Worm (Caenorhabditis elegans) whole organism, L4 larva: ENCODE results near the gene R07A4.3.
A peak's percentile ranks its signal among the peaks of the same experiment; 100 is the strongest.

Experiments used
- D1046.2 ChIP-seq: fragments of 200-800 bp; sonication (Bioruptor generic); IDR thresholded peaks from 2 replicates; pipeline ENCODE4 v1.3.6; 2022; ENCODE audit warnings: missing genetic modification characterization, missing compliant biosample characterization
- F26F4.8 ChIP-seq: fragments of 200-800 bp; sonication (Bioruptor generic); conservative IDR thresholded peaks from 2 replicates; pipeline ENCODE4 v1.3.6; 2022; ENCODE audit warnings: missing genetic modification characterization, missing compliant biosample characterization
- F49E8.2 ChIP-seq: sonication (generic microtip); optimal IDR thresholded peaks from 2 replicates; lab custom pipeline; 2016; ENCODE audit warnings: missing compliant biosample characterization, mild to moderate bottlenecking, missing genetic modification characterization, borderline replicate concordance
- R02D3.7 ChIP-seq: fragments of 150-350 bp; sonication (generic microtip); optimal IDR thresholded peaks from 3 replicates; lab custom pipeline; 2014; ENCODE audit warnings: missing biosample characterization, missing genetic modification characterization
- T20F7.1 ChIP-seq: fragments of 200-800 bp; sonication (Bioruptor generic); optimal IDR thresholded peaks from 2 replicates; lab custom pipeline; 2018; ENCODE audit warnings: mild to moderate bottlenecking, missing genetic modification characterization, missing compliant biosample characterization
- ZK337.2 ChIP-seq: fragments of 200-800 bp; sonication (Bioruptor generic); IDR thresholded peaks from 2 replicates; pipeline ENCODE4 v1.3.6; 2022; ENCODE audit warnings: missing genetic modification reagents, missing genetic modification characterization, missing compliant biosample characterization
- aha-1 ChIP-seq: fragments of 150-350 bp; peaks from one replicate; lab custom pipeline; 2014; ENCODE audit warnings: missing biosample characterization, missing genetic modification characterization
- aly-2 ChIP-seq: sonication (generic microtip); optimal IDR thresholded peaks from 2 replicates; lab custom pipeline; 2018; ENCODE audit warnings: missing biosample characterization, missing genetic modification characterization
- ama-1 ChIP-seq: fragments of 150-350 bp; optimal IDR thresholded peaks from 2 replicates; lab custom pipeline; 2014; ENCODE audit warnings: inconsistent platforms, mixed read lengths
- ceh-28 ChIP-seq: fragments of 150-350 bp; optimal IDR thresholded peaks from 2 replicates; lab custom pipeline; 2014; ENCODE audit warnings: missing biosample characterization, missing genetic modification reagents, missing genetic modification characterization
- ceh-32 ChIP-seq: sonication (generic microtip); optimal IDR thresholded peaks from 2 replicates; lab custom pipeline; 2016; ENCODE audit warnings: mild to moderate bottlenecking, missing genetic modification characterization, missing compliant biosample characterization; ENCODE audit not compliant: poor library complexity
- ceh-44 ChIP-seq: fragments of 200-800 bp; sonication (Bioruptor generic); IDR thresholded peaks from 2 replicates; pipeline ENCODE4 v1.3.6; 2022; ENCODE audit warnings: missing genetic modification reagents, missing genetic modification characterization, missing compliant biosample characterization
- ceh-62 ChIP-seq: sonication (generic microtip); optimal IDR thresholded peaks from 2 replicates; lab custom pipeline; 2017; ENCODE audit warnings: missing biosample characterization, missing genetic modification characterization
- ces-1 ChIP-seq: fragments of 150-350 bp; sonication (generic microtip); optimal IDR thresholded peaks from 4 replicates; lab custom pipeline; 2014; ENCODE audit warnings: missing biosample characterization, missing genetic modification reagents, missing genetic modification characterization
- ctbp-1 ChIP-seq: fragments of 200-800 bp; sonication (Bioruptor generic); IDR thresholded peaks from 2 replicates; pipeline ENCODE4 v1.3.6; 2022; ENCODE audit warnings: missing genetic modification reagents, missing genetic modification characterization, missing compliant biosample characterization
- daf-16 ChIP-seq, 3 experiments: sonication (generic microtip); optimal IDR thresholded peaks; 2 replicates each; lab custom pipeline; 2016 to 2017; ENCODE audit warnings: missing genetic modification characterization in 3 of 3, missing genetic modification reagents in 3 of 3, mild to moderate bottlenecking in 2 of 3, missing compliant biosample characterization in 2 of 3, missing biosample characterization in 1 of 3, moderate library complexity in 1 of 3
- daf-19 ChIP-seq: fragments of 200-800 bp; sonication (Bioruptor generic); conservative IDR thresholded peaks from 2 replicates; pipeline ENCODE4 v1.3.6; 2022; ENCODE audit warnings: missing genetic modification characterization, missing compliant biosample characterization
- daf-8 ChIP-seq: fragments of 200-800 bp; sonication (Bioruptor generic); IDR thresholded peaks from 2 replicates; pipeline ENCODE4 v1.3.6; 2022; ENCODE audit warnings: missing genetic modification characterization, missing compliant biosample characterization
- dmd-6 ChIP-seq: fragments of 200-800 bp; sonication (Bioruptor generic); IDR thresholded peaks from 2 replicates; pipeline ENCODE4 v1.3.6; 2022; ENCODE audit warnings: missing genetic modification reagents, missing genetic modification characterization, missing compliant biosample characterization
- dmd-9 ChIP-seq: fragments of 200-800 bp; sonication (Bioruptor generic); IDR thresholded peaks from 2 replicates; pipeline ENCODE4 v1.3.6; 2022; ENCODE audit warnings: missing genetic modification reagents, missing genetic modification characterization, missing compliant biosample characterization
- dpl-1 ChIP-seq: fragments of 150-350 bp; optimal IDR thresholded peaks from 2 replicates; lab custom pipeline; 2014; ENCODE audit warnings: missing biosample characterization, missing genetic modification reagents, missing genetic modification characterization
- egl-27 ChIP-seq: sonication (generic microtip); optimal IDR thresholded peaks from 3 replicates; lab custom pipeline; 2017; ENCODE audit warnings: missing biosample characterization, missing genetic modification reagents, missing genetic modification characterization
- hif-1 ChIP-seq, 2 experiments: sonication (generic microtip); optimal IDR thresholded peaks; 2 replicates each; lab custom pipeline; 2016 to 2017; ENCODE audit warnings: missing compliant biosample characterization in 2 of 2, missing genetic modification characterization in 2 of 2, missing genetic modification reagents in 2 of 2, missing genotype in 2 of 2, mild to moderate bottlenecking in 1 of 2
- hlh-11 ChIP-seq: fragments of 200-800 bp; sonication (Bioruptor generic); optimal IDR thresholded peaks from 2 replicates; lab custom pipeline; 2018; ENCODE audit warnings: mild to moderate bottlenecking, missing genetic modification characterization, missing compliant biosample characterization
- hlh-30 ChIP-seq: sonication (generic microtip); optimal IDR thresholded peaks from 2 replicates; lab custom pipeline; 2017; ENCODE audit warnings: antibody characterized with exemption, mild to moderate bottlenecking, missing genetic modification characterization, missing compliant biosample characterization; ENCODE audit not compliant: insufficient read depth
- hmg-1.1 ChIP-seq: fragments of 200-800 bp; sonication (Bioruptor generic); IDR thresholded peaks from 2 replicates; pipeline ENCODE4 v1.3.6; 2022; ENCODE audit warnings: missing genetic modification reagents, missing genetic modification characterization, missing compliant biosample characterization
- lin-38 ChIP-seq: fragments of 200-800 bp; sonication (Bioruptor generic); IDR thresholded peaks from 2 replicates; pipeline ENCODE4 v1.3.6; 2022; ENCODE audit warnings: missing genetic modification reagents, missing genetic modification characterization, missing compliant biosample characterization
- madf-9 ChIP-seq: fragments of 200-800 bp; sonication (Bioruptor generic); conservative IDR thresholded peaks from 2 replicates; pipeline ENCODE4 v1.3.6; 2022; ENCODE audit warnings: missing genetic modification reagents, missing genetic modification characterization, missing compliant biosample characterization
- mdl-1 ChIP-seq, 2 experiments: fragments of 150-350 bp in 1 of 2; sonication (generic microtip) in 1 of 2; optimal IDR thresholded peaks; 2 replicates each; lab custom pipeline; 2014 to 2017; ENCODE audit warnings: missing biosample characterization in 2 of 2, missing genetic modification characterization in 2 of 2
- mdt-29 ChIP-seq: fragments of 200-800 bp; sonication (Bioruptor generic); IDR thresholded peaks from 2 replicates; pipeline ENCODE4 v1.3.6; 2022; ENCODE audit warnings: missing genetic modification reagents, missing genetic modification characterization, missing compliant biosample characterization
- mes-2 ChIP-seq: sonication (generic microtip); optimal IDR thresholded peaks from 2 replicates; lab custom pipeline; 2016; ENCODE audit warnings: missing genotype, mild to moderate bottlenecking, missing genetic modification characterization, missing compliant biosample characterization; ENCODE audit not compliant: poor library complexity, severe bottlenecking
- mxl-2 ChIP-seq: fragments of 200-800 bp; sonication (Bioruptor generic); conservative IDR thresholded peaks from 2 replicates; pipeline ENCODE4 v1.3.6; 2022; ENCODE audit warnings: missing genetic modification reagents, missing genetic modification characterization, missing compliant biosample characterization
- mxl-3 ChIP-seq: fragments of 200-800 bp; sonication (Bioruptor generic); optimal IDR thresholded peaks from 2 replicates; lab custom pipeline; 2018; ENCODE audit warnings: mild to moderate bottlenecking, missing genetic modification characterization, missing compliant biosample characterization
- nhr-102 ChIP-seq: sonication (generic microtip); optimal IDR thresholded peaks from 2 replicates; lab custom pipeline; 2016; ENCODE audit warnings: mild to moderate bottlenecking, missing genetic modification characterization, moderate library complexity, missing compliant biosample characterization
- nhr-42 ChIP-seq: fragments of 200-800 bp; sonication (Bioruptor generic); IDR thresholded peaks from 2 replicates; pipeline ENCODE4 v1.3.6; 2022; ENCODE audit warnings: missing genetic modification characterization, missing compliant biosample characterization
- nhr-77 ChIP-seq: fragments of 150-350 bp; optimal IDR thresholded peaks from 2 replicates; lab custom pipeline; 2014; ENCODE audit warnings: missing biosample characterization, missing genetic modification characterization
- pha-4 ChIP-seq, 2 experiments: fragments of 150-350 bp in 1 of 2; fragments of 200-800 bp in 1 of 2; sonication (Bioruptor generic) in 1 of 2; IDR thresholded peaks in 1 of 2; optimal IDR thresholded peaks in 1 of 2; 2 replicates each; pipeline versions ENCODE4 v1.3.6 to Lab custom; 2014 to 2022; ENCODE audit warnings: missing genetic modification characterization in 2 of 2, missing genetic modification reagents in 2 of 2, missing biosample characterization in 1 of 2, missing compliant biosample characterization in 1 of 2
- php-3 ChIP-seq: fragments of 200-800 bp; sonication (Bioruptor generic); IDR thresholded peaks from 2 replicates; pipeline ENCODE4 v1.3.6; 2022; ENCODE audit warnings: missing genetic modification reagents, missing genetic modification characterization, missing compliant biosample characterization
- snpc-1.2 ChIP-seq: fragments of 200-800 bp; sonication (Bioruptor generic); IDR thresholded peaks from 2 replicates; pipeline ENCODE4 v1.3.6; 2022; ENCODE audit warnings: missing genetic modification reagents, missing genetic modification characterization, missing compliant biosample characterization
- snpc-4 ChIP-seq: fragments of 150-350 bp; optimal IDR thresholded peaks from 2 replicates; lab custom pipeline; 2014; ENCODE audit warnings: missing biosample characterization, missing genetic modification characterization
- spr-1 ChIP-seq: sonication (generic microtip); optimal IDR thresholded peaks from 2 replicates; lab custom pipeline; 2016; ENCODE audit warnings: mild to moderate bottlenecking, missing genetic modification characterization, missing compliant biosample characterization
- spr-3 ChIP-seq: fragments of 200-800 bp; sonication (Bioruptor generic); optimal IDR thresholded peaks from 2 replicates; lab custom pipeline; 2018; ENCODE audit warnings: mild to moderate bottlenecking, missing genetic modification characterization, missing compliant biosample characterization
- tag-97 ChIP-seq: fragments of 200-800 bp; sonication (Bioruptor generic); IDR thresholded peaks from 2 replicates; pipeline ENCODE4 v1.3.6; 2022; ENCODE audit warnings: missing genetic modification characterization, missing compliant biosample characterization
- unc-130 ChIP-seq: sonication (generic microtip); optimal IDR thresholded peaks from 2 replicates; lab custom pipeline; 2016; ENCODE audit warnings: missing genetic modification reagents, missing genetic modification characterization, missing compliant biosample characterization
- vab-7 ChIP-seq: fragments of 200-800 bp; sonication (Bioruptor generic); IDR thresholded peaks from 2 replicates; pipeline ENCODE4 v1.3.6; 2022; ENCODE audit warnings: missing genetic modification reagents, missing genetic modification characterization, missing compliant biosample characterization
- zag-1 ChIP-seq: fragments of 150-350 bp; optimal IDR thresholded peaks from 2 replicates; lab custom pipeline; 2014; ENCODE audit warnings: missing biosample characterization, missing genetic modification characterization
- zfp-3 ChIP-seq: fragments of 200-800 bp; sonication (Bioruptor generic); conservative IDR thresholded peaks from 2 replicates; pipeline ENCODE4 v1.3.6; 2022; ENCODE audit warnings: missing genetic modification reagents, missing genetic modification characterization, missing compliant biosample characterization
- ztf-11 ChIP-seq: fragments of 150-350 bp; optimal IDR thresholded peaks from 2 replicates; lab custom pipeline; 2014; ENCODE audit warnings: missing biosample characterization, missing genetic modification characterization

R07A4.3 gene

ce11 chrX:10766966-10767644, 13.6 kb downstream of the R07A4.3 start:
- TF ChIP-seq daf-16 (GFP tag; optimal IDR thresholded peaks at IDR 0.05; lab: Kevin White, UChicago) (no peak), daf-16 (tag; optimal IDR thresholded peaks at IDR 0.05; lab: Kevin White, UChicago) (no peak), mdl-1 (tag; optimal IDR thresholded peaks at IDR 0.05; lab: Kevin White, UChicago) (peak; percentile 11 to 21), dmd-9 (no peak), ztf-11 (no peak), unc-130 (GFP tag; lab: Kevin White, UChicago) (no peak), F49E8.2 (tag; lab: Kevin White, UChicago) (no peak), dmd-6 (GFP tag; lab: Robert Waterston, UW) (no peak), D1046.2 (GFP tag; lab: Robert Waterston, UW) (no peak), madf-9 (GFP tag; lab: Robert Waterston, UW) (no peak), hlh-30 (tag; lab: Kevin White, UChicago) (peak; percentile 40), F26F4.8 (no peak), pha-4 (GFP tag; IDR thresholded peaks at IDR 0.05; lab: Robert Waterston, UW) (peak; percentile 53), pha-4 (tag; optimal IDR thresholded peaks at IDR 0.05; lab: Kevin White, UChicago) (peak; percentile 69), ceh-32 (tag; lab: Kevin White, UChicago) (no peak), tag-97 (GFP tag; lab: Robert Waterston, UW) (0 out of 2 replicates have a peak, but pooled peaks have one; percentile 69), mdt-29 (GFP tag; lab: Robert Waterston, UW) (no peak), daf-8 (GFP tag; lab: Robert Waterston, UW) (no peak), php-3 (GFP tag; lab: Robert Waterston, UW) (no peak), spr-1 (no peak), ctbp-1 (GFP tag; lab: Robert Waterston, UW) (no peak), hmg-1.1 (GFP tag; lab: Robert Waterston, UW) (peak; percentile 31; the same call in 1 of the 2 replicates), aly-2 (tag; lab: Kevin White, UChicago) (no peak), daf-19 (GFP tag; lab: Robert Waterston, UW) (no peak), ceh-62 (tag; lab: Kevin White, UChicago) (no peak), nhr-42 (GFP tag; lab: Robert Waterston, UW) (no peak), ama-1 (lab: Kevin White, UChicago) (no peak), nhr-77 (tag; lab: Kevin White, UChicago) (no peak), ceh-28 (tag; lab: Kevin White, UChicago) (no peak), ceh-44 (no peak), zag-1 (tag; lab: Kevin White, UChicago) (no peak), egl-27 (tag; lab: Kevin White, UChicago) (no peak), ZK337.2 (no peak), zfp-3 (no peak), hif-1 (tag; optimal IDR thresholded peaks at IDR 0.05; lab: Kevin White, UChicago) (no peak), dpl-1 (GFP tag; lab: Kevin White, UChicago) (no peak), mes-2 (tag; lab: Kevin White, UChicago) (no peak), mxl-3 (GFP tag; lab: Kevin White, UChicago) (no peak), spr-3 (GFP tag; lab: Kevin White, UChicago) (no peak), mxl-2 (GFP tag; lab: Robert Waterston, UW) (no peak), vab-7 (GFP tag; lab: Robert Waterston, UW) (no peak), hlh-11 (tag; lab: Kevin White, UChicago) (peak; percentile 27), R02D3.7 (no peak), snpc-1.2 (GFP tag; lab: Robert Waterston, UW) (no peak), snpc-4 (tag; lab: Kevin White, UChicago) (no peak), aha-1 (tag; lab: Kevin White, UChicago) (no peak), lin-38 (GFP tag; lab: Robert Waterston, UW) (no peak), nhr-102 (tag; lab: Kevin White, UChicago) (no peak), ces-1 (GFP tag; lab: Kevin White, UChicago) (no peak), T20F7.1 (GFP tag; lab: Kevin White, UChicago) (no peak)
